Fruit fly (Drosophila melanogaster) whole organism, embryonic: ENCODE data around the gene Col4a1.
A peak's percentile ranks its signal among the peaks of the same experiment; 100 is the strongest.

Experiments used
- Asciz ChIP-seq: fragments of 200-800 bp; sonication (Bioruptor generic); optimal IDR thresholded peaks from 2 replicates; lab custom pipeline; 2017; ENCODE audit warnings: missing biosample characterization, mild to moderate bottlenecking, missing genetic modification characterization, missing genetic modification reagents
- Atf-2 ChIP-seq: fragments of 200-800 bp; sonication (Bioruptor generic); optimal IDR thresholded peaks from 2 replicates; lab custom pipeline; 2016; ENCODE audit warnings: missing biosample characterization, missing genetic modification characterization
- BtbVII ChIP-seq: fragments of 200-800 bp; sonication (Bioruptor generic); optimal IDR thresholded peaks from 3 replicates; lab custom pipeline; 2017; ENCODE audit warnings: missing biosample characterization, mild to moderate bottlenecking, missing genetic modification characterization
- Bteb2 ChIP-seq: fragments of 200-800 bp; sonication (Bioruptor generic); optimal IDR thresholded peaks from 2 replicates; lab custom pipeline; 2016; ENCODE audit warnings: missing biosample characterization, missing genetic modification characterization
- CG11247 ChIP-seq: fragments of 200-800 bp; sonication (Bioruptor generic); IDR thresholded peaks from 2 replicates; pipeline ENCODE4 v1.3.6; 2022; ENCODE audit warnings: missing biosample characterization, missing genetic modification characterization
- CG11504 ChIP-seq: fragments of 200-800 bp; sonication (Bioruptor generic); optimal IDR thresholded peaks from 3 replicates; lab custom pipeline; 2019; ENCODE audit warnings: missing biosample characterization, mild to moderate bottlenecking, missing genetic modification characterization, moderate library complexity
- CG15479 ChIP-seq: fragments of 200-800 bp; sonication (Bioruptor generic); optimal IDR thresholded peaks from 3 replicates; lab custom pipeline; 2019; ENCODE audit warnings: missing biosample characterization, mild to moderate bottlenecking, missing genetic modification characterization, moderate library complexity
- CG1602 ChIP-seq: fragments of 200-800 bp; sonication (Bioruptor generic); optimal IDR thresholded peaks from 3 replicates; lab custom pipeline; 2016; ENCODE audit warnings: missing biosample characterization, missing genetic modification characterization
- CG16779 ChIP-seq: fragments of 200-800 bp; sonication (Bioruptor generic); IDR thresholded peaks from 2 replicates; pipeline ENCODE4 v1.3.6; 2022; ENCODE audit warnings: missing biosample characterization, missing genetic modification characterization
- CG17568 ChIP-seq: fragments of 200-800 bp; sonication (Bioruptor generic); optimal IDR thresholded peaks from 2 replicates; lab custom pipeline; 2018; ENCODE audit warnings: missing biosample characterization, mild to moderate bottlenecking, missing genetic modification characterization, moderate library complexity
- CG18619 ChIP-seq: fragments of 200-800 bp; sonication (Bioruptor generic); optimal IDR thresholded peaks from 3 replicates; lab custom pipeline; 2017; ENCODE audit warnings: missing biosample characterization, mild to moderate bottlenecking, missing genetic modification characterization
- CG2120 ChIP-seq: fragments of 200-800 bp; sonication (Bioruptor generic); optimal IDR thresholded peaks from 3 replicates; lab custom pipeline; 2016; ENCODE audit warnings: missing biosample characterization, missing genetic modification characterization
- CG2129 ChIP-seq: fragments of 200-800 bp; sonication (Bioruptor generic); IDR thresholded peaks from 2 replicates; pipeline ENCODE4 v1.3.6; 2022; ENCODE audit warnings: missing biosample characterization, missing genetic modification characterization; ENCODE audit not compliant: partially characterized antibody
- CG32772 ChIP-seq: fragments of 200-800 bp; sonication (Bioruptor generic); IDR thresholded peaks from 2 replicates; pipeline ENCODE4 v1.3.6; 2022; ENCODE audit warnings: missing biosample characterization, missing genetic modification characterization
- CG3281 ChIP-seq: fragments of 200-800 bp; sonication (Bioruptor generic); optimal IDR thresholded peaks from 3 replicates; lab custom pipeline; 2017; ENCODE audit warnings: missing biosample characterization, mild to moderate bottlenecking, missing genetic modification characterization
- CG33557 ChIP-seq: fragments of 200-800 bp; sonication (Bioruptor generic); optimal IDR thresholded peaks from 2 replicates; lab custom pipeline; 2019; ENCODE audit warnings: missing biosample characterization, mild to moderate bottlenecking, missing genetic modification characterization, moderate library complexity
- CG4820 ChIP-seq: fragments of 200-800 bp; sonication (Bioruptor generic); optimal IDR thresholded peaks from 3 replicates; lab custom pipeline; 2016; ENCODE audit warnings: missing biosample characterization, missing genetic modification characterization
- CG6175 ChIP-seq: fragments of 200-800 bp; sonication (Bioruptor generic); IDR thresholded peaks from 3 replicates; pipeline ENCODE4 v1.3.6; 2022; ENCODE audit warnings: missing biosample characterization, missing genetic modification characterization
- CG6854 ChIP-seq: fragments of 200-800 bp; sonication (Bioruptor generic); optimal IDR thresholded peaks from 3 replicates; lab custom pipeline; 2017; ENCODE audit warnings: missing biosample characterization, mild to moderate bottlenecking, missing genetic modification characterization
- CG7928 ChIP-seq: fragments of 200-800 bp; sonication (Bioruptor generic); optimal IDR thresholded peaks from 2 replicates; lab custom pipeline; 2017; ENCODE audit warnings: missing biosample characterization, mild to moderate bottlenecking, missing genetic modification characterization
- CG9609 ChIP-seq: fragments of 200-800 bp; sonication (Bioruptor generic); optimal IDR thresholded peaks from 3 replicates; lab custom pipeline; 2016; ENCODE audit warnings: missing biosample characterization, missing genetic modification characterization
- Camta ChIP-seq: fragments of 200-800 bp; sonication (Bioruptor generic); optimal IDR thresholded peaks from 2 replicates; lab custom pipeline; 2016; ENCODE audit warnings: missing biosample characterization, missing genetic modification characterization
- D19A ChIP-seq: fragments of 200-800 bp; optimal IDR thresholded peaks from 3 replicates; lab custom pipeline; 2019; ENCODE audit warnings: missing biosample characterization, mild to moderate bottlenecking, missing genetic modification characterization, moderate library complexity
- GATAe ChIP-seq: fragments of 200-800 bp; sonication (Bioruptor generic); conservative IDR thresholded peaks from 2 replicates; pipeline ENCODE4 v1.3.6; 2022; ENCODE audit warnings: missing biosample characterization, missing genetic modification characterization
- HHEX ChIP-seq: fragments of 200-800 bp; sonication (Bioruptor generic); optimal IDR thresholded peaks from 3 replicates; lab custom pipeline; 2017; ENCODE audit warnings: missing biosample characterization, mild to moderate bottlenecking, missing genetic modification characterization, missing genetic modification reagents
- HmgD ChIP-seq: fragments of 200-800 bp; sonication (Bioruptor generic); optimal IDR thresholded peaks from 3 replicates; lab custom pipeline; 2016; ENCODE audit warnings: missing biosample characterization, missing genetic modification characterization
- Ptx1 ChIP-seq: fragments of 200-800 bp; sonication (Bioruptor generic); IDR thresholded peaks from 2 replicates; pipeline ENCODE4 v1.3.6; 2022; ENCODE audit warnings: missing biosample characterization, missing genetic modification characterization
- Six4 ChIP-seq: fragments of 200-800 bp; sonication (Bioruptor generic); optimal IDR thresholded peaks from 2 replicates; lab custom pipeline; 2016; ENCODE audit warnings: missing biosample characterization, missing genetic modification characterization
- Usf ChIP-seq: fragments of 200-800 bp; sonication (Bioruptor generic); optimal IDR thresholded peaks from 2 replicates; lab custom pipeline; 2017; ENCODE audit warnings: missing genotype, missing biosample characterization, missing genetic modification characterization
- Xrp1 ChIP-seq: fragments of 200-800 bp; sonication (Bioruptor generic); IDR thresholded peaks from 2 replicates; pipeline ENCODE4 v1.3.6; 2022; ENCODE audit warnings: missing biosample characterization, missing genetic modification characterization
- ac ChIP-seq: fragments of 200-800 bp; sonication (Bioruptor generic); optimal IDR thresholded peaks from 3 replicates; lab custom pipeline; 2017; ENCODE audit warnings: missing biosample characterization, mild to moderate bottlenecking, missing genetic modification characterization
- aop ChIP-seq: fragments of 200-800 bp; sonication (Bioruptor generic); IDR thresholded peaks from 2 replicates; pipeline ENCODE4 v1.3.6; 2022; ENCODE audit warnings: missing biosample characterization, missing genetic modification characterization
- ase ChIP-seq: fragments of 200-800 bp; sonication (Bioruptor generic); IDR thresholded peaks from 3 replicates; pipeline ENCODE4 v1.3.6; 2022; ENCODE audit warnings: missing biosample characterization, missing genetic modification characterization
- ato ChIP-seq: fragments of 200-800 bp; sonication (Bioruptor generic); IDR thresholded peaks from 2 replicates; pipeline ENCODE4 v1.3.6; 2022; ENCODE audit warnings: missing biosample characterization, missing genetic modification characterization; ENCODE audit not compliant: partially characterized antibody
- bcd ChIP-seq: fragments of 200-800 bp; sonication (Bioruptor generic); optimal IDR thresholded peaks from 2 replicates; lab custom pipeline; 2017; ENCODE audit warnings: missing biosample characterization, mild to moderate bottlenecking, missing genetic modification characterization
- chinmo ChIP-seq: fragments of 200-800 bp; sonication (Bioruptor generic); IDR thresholded peaks from 4 replicates; pipeline ENCODE4 v1.3.6; 2022; ENCODE audit warnings: missing biosample characterization, missing genetic modification characterization; ENCODE audit not compliant: partially characterized antibody
- ci ChIP-seq: fragments of 200-800 bp; sonication (Bioruptor generic); IDR thresholded peaks from 3 replicates; pipeline ENCODE4 v1.3.6; 2022; ENCODE audit warnings: missing biosample characterization, missing genetic modification characterization
- crc ChIP-seq: fragments of 200-800 bp; sonication (Bioruptor generic); optimal IDR thresholded peaks from 2 replicates; lab custom pipeline; 2016; ENCODE audit warnings: missing biosample characterization, missing genetic modification characterization
- dpn ChIP-seq, 2 experiments: fragments of 200-800 bp; sonication (Bioruptor generic); optimal IDR thresholded peaks; 3 replicates each; lab custom pipeline; 2016; ENCODE audit warnings: missing biosample characterization in 2 of 2, missing genetic modification characterization in 2 of 2
- en ChIP-seq: fragments of 200-800 bp; sonication (Bioruptor generic); optimal IDR thresholded peaks from 2 replicates; lab custom pipeline; 2016; ENCODE audit warnings: missing biosample characterization, missing genetic modification characterization
- eve ChIP-seq, 2 experiments: fragments of >200 bp; optimal IDR thresholded peaks; 2 replicates each; lab custom pipeline; 2017; ENCODE audit warnings: missing biosample characterization in 2 of 2, missing genetic modification characterization in 2 of 2
- gce ChIP-seq: fragments of 200-800 bp; sonication (Bioruptor generic); IDR thresholded peaks from 3 replicates; pipeline ENCODE4 v1.3.6; 2022; ENCODE audit warnings: missing biosample characterization, missing genetic modification characterization
- gro ChIP-seq: fragments of 200-800 bp; sonication (Bioruptor generic); optimal IDR thresholded peaks from 2 replicates; lab custom pipeline; 2016; ENCODE audit warnings: missing biosample characterization, missing genetic modification characterization
- lab ChIP-seq: fragments of 200-800 bp; sonication (Bioruptor generic); optimal IDR thresholded peaks from 3 replicates; lab custom pipeline; 2017; ENCODE audit warnings: missing biosample characterization, missing genetic modification characterization, mild to moderate bottlenecking, moderate library complexity, missing genetic modification reagents
- mam ChIP-seq: fragments of 200-800 bp; sonication (Bioruptor generic); optimal IDR thresholded peaks from 3 replicates; lab custom pipeline; 2016; ENCODE audit warnings: missing biosample characterization, missing genetic modification characterization
- peb ChIP-seq: fragments of 200-800 bp; sonication (Bioruptor generic); IDR thresholded peaks from 2 replicates; pipeline ENCODE4 v1.3.6; 2022; ENCODE audit warnings: missing biosample characterization, missing genetic modification characterization
- phol ChIP-seq: fragments of 200-800 bp; sonication (Bioruptor generic); optimal IDR thresholded peaks from 3 replicates; lab custom pipeline; 2018; ENCODE audit warnings: missing biosample characterization, mild to moderate bottlenecking, missing genetic modification characterization, moderate library complexity
- sima ChIP-seq: fragments of 200-800 bp; sonication (Bioruptor generic); optimal IDR thresholded peaks from 2 replicates; lab custom pipeline; 2016; ENCODE audit warnings: missing biosample characterization, missing genetic modification characterization
- unpg ChIP-seq: fragments of 200-800 bp; sonication (Bioruptor generic); optimal IDR thresholded peaks from 3 replicates; lab custom pipeline; 2018; ENCODE audit warnings: missing biosample characterization, mild to moderate bottlenecking, missing genetic modification characterization, moderate library complexity
- wek ChIP-seq: fragments of 200-800 bp; sonication (Bioruptor generic); optimal IDR thresholded peaks from 3 replicates; lab custom pipeline; 2018; ENCODE audit warnings: missing biosample characterization, mild to moderate bottlenecking, missing genetic modification characterization, moderate library complexity
- wor ChIP-seq: fragments of 200-800 bp; sonication (Bioruptor generic); IDR thresholded peaks from 2 replicates; pipeline ENCODE4 v1.3.6; 2022; ENCODE audit warnings: missing biosample characterization, missing genetic modification characterization
- yki ChIP-seq: fragments of >200 bp; optimal IDR thresholded peaks from 3 replicates; lab custom pipeline; 2018

Gene Col4a1

DNA sequence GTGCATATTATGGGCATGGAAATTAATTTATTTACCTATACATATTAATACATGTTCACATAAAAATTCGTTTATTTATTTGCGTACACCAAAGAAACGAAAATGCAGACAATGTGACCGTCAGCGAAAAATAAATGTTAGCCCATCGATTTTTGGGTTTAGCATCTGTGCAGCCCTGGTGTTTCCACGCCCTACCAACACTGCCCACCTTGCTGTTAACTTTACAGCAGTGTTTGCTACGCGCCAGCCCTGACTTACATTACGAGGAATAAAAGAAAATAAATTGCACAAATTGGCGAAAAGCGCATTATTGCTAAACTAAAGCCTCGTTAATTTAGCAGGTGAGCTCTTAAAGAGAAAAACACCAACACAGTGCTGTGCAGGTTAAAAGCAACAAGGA is 13.6 kb downstream of the Col4a1 start, which contains the start of the genes CG33995, CG44000 and CG44001 (continued):
- TF ChIP-seq ato (GFP tag; lab: Robert Waterston, UW) (no peak), CG15479 (GFP tag; lab: Kevin White, UChicago) (peak; percentile 91), sima (GFP tag; lab: Kevin White, UChicago) (no peak), CG17568 (no peak), lab (GFP tag; lab: Kevin White, UChicago) (peak; percentile 47), mam (GFP tag; lab: Kevin White, UChicago) (peak; percentile 51), D19A (no peak), bcd (GFP tag; lab: Kevin White, UChicago) (peak; percentile 45), CG6175 (no peak), CG18619 (GFP tag; lab: Kevin White, UChicago) (peak; percentile 13), Camta (GFP tag; lab: Kevin White, UChicago) (peak; percentile 41), Usf (no peak), wek (GFP tag; lab: Kevin White, UChicago) (no peak), BtbVII (GFP tag; lab: Kevin White, UChicago) (no peak), chinmo (GFP tag; lab: Robert Waterston, UW) (no peak), CG4820 (GFP tag; lab: Kevin White, UChicago) (peak; percentile 16), aop (GFP tag; lab: Robert Waterston, UW) (no peak), Six4 (GFP tag; lab: Kevin White, UChicago) (no peak), gro (peak; percentile 45), Xrp1 (GFP tag; lab: Robert Waterston, UW) (peak; percentile 41; the same call in 1 of the 2 replicates), HmgD (peak; percentile 36), wor (GFP tag; lab: Robert Waterston, UW) (no peak), HHEX (GFP tag; lab: Kevin White, UChicago) (no peak), yki (lab: Kevin White, UChicago) (no peak), CG32772 (GFP tag; lab: Robert Waterston, UW) (0 out of 2 replicates have a peak, but pooled peaks have one; percentile 13), phol (tag; lab: Kevin White, UChicago) (peak; percentile 66), CG33557 (GFP tag; lab: Kevin White, UChicago) (peak; percentile 14), CG2120 (peak; percentile 78), GATAe (GFP tag; lab: Robert Waterston, UW) (no peak), CG6854 (GFP tag; lab: Kevin White, UChicago) (no peak), ase (GFP tag; lab: Robert Waterston, UW) (no peak), Bteb2 (GFP tag; lab: Kevin White, UChicago) (peak; percentile 8), CG11504 (peak; percentile 52), CG3281 (GFP tag; lab: Kevin White, UChicago) (peak; percentile 69), CG16779 (GFP tag; lab: Robert Waterston, UW) (no peak), ac (GFP tag; lab: Kevin White, UChicago) (no peak), CG2129 (no peak), eve (GFP tag; optimal IDR thresholded peaks at IDR 0.05; lab: Kevin White, UChicago) (no peak), gce (no peak), dpn (GFP tag; optimal IDR thresholded peaks at IDR 0.05; lab: Kevin White, UChicago) (peak; percentile 64 to 76), CG1602 (GFP tag; lab: Kevin White, UChicago) (peak; percentile 33), Atf-2 (no peak), Ptx1 (GFP tag; lab: Robert Waterston, UW) (peak; percentile 49), crc (GFP tag; lab: Kevin White, UChicago) (no peak), en (peak; percentile 45), CG7928 (GFP tag; lab: Kevin White, UChicago) (peak; percentile 99), CG9609 (GFP tag; lab: Kevin White, UChicago) (peak; percentile 27), CG11247 (GFP tag; lab: Robert Waterston, UW) (0 out of 2 replicates have a peak, but pooled peaks have one; percentile 12), ci (GFP tag; lab: Robert Waterston, UW) (peak; percentile 70), peb (no peak), unpg (GFP tag; lab: Kevin White, UChicago) (peak; percentile 46), Asciz (GFP tag; lab: Kevin White, UChicago) (no peak)
